Fruit fly (Drosophila melanogaster) whole organism, pupa: ENCODE results near the gene ebd2.

Source experiments
- CG12605 ChIP-seq: fragments of 200-800 bp; sonication (Bioruptor generic); IDR thresholded peaks from 2 replicates; pipeline ENCODE4 v1.3.6; 2022; ENCODE audit warnings: missing biosample characterization, missing genetic modification characterization
- CG13204 ChIP-seq: fragments of 200-800 bp; sonication (Bioruptor generic); optimal IDR thresholded peaks from 2 replicates; lab custom pipeline; 2018; ENCODE audit warnings: missing biosample characterization, mild to moderate bottlenecking, missing genetic modification characterization, moderate library complexity
- CG14655 ChIP-seq: fragments of 200-800 bp; sonication (Bioruptor generic); optimal IDR thresholded peaks from 3 replicates; lab custom pipeline; 2017; ENCODE audit warnings: mild to moderate bottlenecking, missing biosample characterization, missing genetic modification reagents, missing genetic modification characterization
- CG17806 ChIP-seq: fragments of 200-800 bp; sonication (Bioruptor generic); optimal IDR thresholded peaks from 2 replicates; lab custom pipeline; 2018; ENCODE audit warnings: missing biosample characterization, mild to moderate bottlenecking, missing genetic modification characterization, moderate library complexity
- CG34367 ChIP-seq: fragments of 200-800 bp; sonication (Bioruptor generic); optimal IDR thresholded peaks from 2 replicates; lab custom pipeline; 2018; ENCODE audit warnings: missing biosample characterization, mild to moderate bottlenecking, missing genetic modification characterization
- CG4496 ChIP-seq: fragments of 200-800 bp; sonication (Bioruptor generic); IDR thresholded peaks from 3 replicates; pipeline ENCODE4 v1.3.6; 2022; ENCODE audit warnings: missing biosample characterization, missing genetic modification characterization
- CG8301 ChIP-seq: fragments of 200-800 bp; sonication (Bioruptor generic); optimal IDR thresholded peaks from 2 replicates; lab custom pipeline; 2018; ENCODE audit warnings: missing biosample characterization, mild to moderate bottlenecking, missing genetic modification characterization
- D1 ChIP-seq: fragments of 200-800 bp; sonication (Bioruptor generic); optimal IDR thresholded peaks from 2 replicates; lab custom pipeline; 2018; ENCODE audit warnings: missing biosample characterization, mild to moderate bottlenecking, missing genetic modification characterization, moderate library complexity
- EcR ChIP-seq: fragments of 200-800 bp; sonication (Bioruptor generic); optimal IDR thresholded peaks from 3 replicates; lab custom pipeline; 2019; ENCODE audit warnings: missing biosample characterization, missing genetic modification characterization, mild to moderate bottlenecking, moderate library complexity, missing genetic modification reagents
- Pif1A ChIP-seq: fragments of 200-800 bp; sonication (Bioruptor generic); optimal IDR thresholded peaks from 3 replicates; lab custom pipeline; 2016; ENCODE audit warnings: missing biosample characterization, missing genetic modification characterization
- Pif1B ChIP-seq: fragments of 200-800 bp; sonication (Bioruptor generic); optimal IDR thresholded peaks from 3 replicates; lab custom pipeline; 2016; ENCODE audit warnings: missing biosample characterization, missing genetic modification characterization
- Snoo ChIP-seq: fragments of 200-800 bp; sonication (Bioruptor generic); optimal IDR thresholded peaks from 3 replicates; lab custom pipeline; 2017; ENCODE audit warnings: missing biosample characterization, mild to moderate bottlenecking, missing genetic modification characterization, inconsistent platforms
- fd96Ca ChIP-seq: fragments of 200-800 bp; sonication (Bioruptor generic); IDR thresholded peaks from 3 replicates; pipeline ENCODE4 v1.3.6; 2022; ENCODE audit warnings: missing biosample characterization, missing genetic modification characterization

DNA sequence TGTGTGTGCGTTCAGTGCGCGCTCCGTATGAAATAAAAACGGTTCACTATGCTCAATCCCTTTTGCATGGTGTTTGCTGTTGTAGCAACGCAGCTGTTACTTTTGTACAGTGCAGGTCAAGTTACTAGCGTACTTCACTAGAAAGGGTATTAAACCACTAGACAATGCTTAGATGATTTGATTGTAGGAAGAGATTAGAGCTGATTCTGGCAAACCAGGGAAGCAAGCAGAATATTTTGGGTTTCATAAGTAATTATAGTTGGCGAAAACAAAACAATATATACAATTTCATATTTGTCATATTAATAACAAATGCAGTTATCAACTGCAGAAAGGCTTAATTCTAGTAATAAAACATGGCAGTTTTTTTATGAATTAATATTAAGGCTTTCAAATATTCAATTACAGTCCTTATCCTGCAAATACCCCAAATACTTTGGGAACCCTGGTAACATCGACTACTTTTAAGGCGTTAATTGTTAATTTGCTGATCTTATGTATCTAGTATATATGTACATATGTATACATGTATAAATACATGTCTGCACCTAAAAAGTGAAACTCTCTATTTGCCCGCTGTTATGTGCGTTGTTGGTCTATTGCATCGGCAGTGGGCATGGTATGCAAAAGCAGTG is 1.8 kb downstream of the ebd2 start:
- TF ChIP-seq CG8301 (tag; lab: Kevin White, UChicago): peak; percentile 62
- TF ChIP-seq CG4496 (GFP tag; lab: Robert Waterston, UW): peak; percentile 57; the same call in 2 of the 3 replicates
- peak; percentile 64 for TF ChIP-seq Pif1A
- TF ChIP-seq CG13204 (GFP tag; lab: Kevin White, UChicago): no peak
- TF ChIP-seq CG12605 (GFP tag; lab: Robert Waterston, UW): no peak
- TF ChIP-seq CG14655 (GFP tag; lab: Kevin White, UChicago): peak; percentile 75
- peak; percentile 25; the same call in 1 of the 3 replicates for TF ChIP-seq fd96Ca
- TF ChIP-seq Snoo: peak; percentile 20
- TF ChIP-seq CG17806 (tag; lab: Kevin White, UChicago): peak; percentile 57
- TF ChIP-seq EcR (GFP tag; lab: Kevin White, UChicago): no peak
- TF ChIP-seq Pif1B (GFP tag; lab: Kevin White, UChicago): peak; percentile 36
- TF ChIP-seq CG34367: peak; percentile 56
- TF ChIP-seq D1 (tag; lab: Kevin White, UChicago): no peak
